Worm (Caenorhabditis elegans) whole organism, L4 larva: Measurements from ENCODE around the gene F56C3.8.

Experiments
- aly-2 ChIP-seq: sonication (generic microtip); optimal IDR thresholded peaks from 2 replicates; lab custom pipeline; 2018; ENCODE audit warnings: missing biosample characterization, missing genetic modification characterization
- ceh-28 ChIP-seq: fragments of 150-350 bp; optimal IDR thresholded peaks from 2 replicates; lab custom pipeline; 2014; ENCODE audit warnings: missing biosample characterization, missing genetic modification reagents, missing genetic modification characterization
- cey-2 ChIP-seq: sonication (generic microtip); optimal IDR thresholded peaks from 3 replicates; lab custom pipeline; 2017; ENCODE audit warnings: missing genetic modification characterization, mild to moderate bottlenecking, missing compliant biosample characterization, antibody characterized with exemption, borderline replicate concordance; ENCODE audit not compliant: insufficient read depth
- dpl-1 ChIP-seq: fragments of 150-350 bp; optimal IDR thresholded peaks from 2 replicates; lab custom pipeline; 2014; ENCODE audit warnings: missing biosample characterization, missing genetic modification reagents, missing genetic modification characterization
- egl-27 ChIP-seq: sonication (generic microtip); optimal IDR thresholded peaks from 3 replicates; lab custom pipeline; 2017; ENCODE audit warnings: missing biosample characterization, missing genetic modification reagents, missing genetic modification characterization
- lsy-2 ChIP-seq, 2 experiments: fragments of 150-350 bp in 1 of 2; sonication (generic microtip) in 1 of 2; optimal IDR thresholded peaks; 2 replicates each; lab custom pipeline; 2014 to 2017; ENCODE audit warnings: missing biosample characterization in 2 of 2, missing genetic modification characterization in 2 of 2
- nhr-11 ChIP-seq: fragments of 150-350 bp; optimal IDR thresholded peaks from 2 replicates; lab custom pipeline; 2014; ENCODE audit warnings: missing biosample characterization, missing genetic modification characterization
- ztf-11 ChIP-seq: fragments of 150-350 bp; optimal IDR thresholded peaks from 2 replicates; lab custom pipeline; 2014; ENCODE audit warnings: missing biosample characterization, missing genetic modification characterization

ce11 chrX:1410552-1410951 is 26.1 kb upstream of the F56C3.8 start, which contains the start of gene abu-2:
- TF ChIP-seq ceh-28 (tag; lab: Kevin White, UChicago) (no peak), dpl-1 (GFP tag; lab: Kevin White, UChicago) (no peak), aly-2 (no peak), egl-27 (tag; lab: Kevin White, UChicago) (no peak), cey-2 (tag; lab: Kevin White, UChicago) (no peak), nhr-11 (tag; lab: Kevin White, UChicago) (no peak), ztf-11 (tag; lab: Kevin White, UChicago) (no peak), lsy-2 (tag; optimal IDR thresholded peaks at IDR 0.05; lab: Kevin White, UChicago) (no peak)
